Worm (Caenorhabditis elegans) whole organism, L4 larva: ENCODE data around the gene Y53C12A.10.

Experiments used
- duxl-1 ChIP-seq: sonication (generic microtip); optimal IDR thresholded peaks from 2 replicates; lab custom pipeline; 2016; ENCODE audit warnings: mild to moderate bottlenecking, missing genetic modification characterization, moderate library complexity, missing compliant biosample characterization; ENCODE audit not compliant: poor library complexity
- jun-1 ChIP-seq: fragments of 150-350 bp; optimal IDR thresholded peaks from 2 replicates; lab custom pipeline; 2014; ENCODE audit warnings: missing biosample characterization, missing genetic modification reagents, missing genetic modification characterization
- rbr-2 ChIP-seq: sonication (generic microtip); optimal IDR thresholded peaks from 2 replicates; lab custom pipeline; 2016; ENCODE audit warnings: missing genotype, missing genetic modification characterization, missing compliant biosample characterization
- zag-1 ChIP-seq: fragments of 150-350 bp; optimal IDR thresholded peaks from 2 replicates; lab custom pipeline; 2014; ENCODE audit warnings: missing biosample characterization, missing genetic modification characterization
- ztf-11 ChIP-seq: fragments of 150-350 bp; optimal IDR thresholded peaks from 2 replicates; lab custom pipeline; 2014; ENCODE audit warnings: missing biosample characterization, missing genetic modification characterization

- no peak for TF ChIP-seq ztf-11
- no peak for TF ChIP-seq zag-1 (tag; lab: Kevin White, UChicago)
- peak; percentile 28 for TF ChIP-seq rbr-2
- no peak for TF ChIP-seq jun-1 (tag; lab: Kevin White, UChicago)
- TF ChIP-seq duxl-1 (tag; lab: Kevin White, UChicago) = no peak
These were observed 25.2 kb upstream of the Y53C12A.10 start for ce11 chrII:9729866-9730265.
